Fruit fly (Drosophila melanogaster) whole organism, embryonic: Measurements from ENCODE around the gene alpha-Est8.
A peak's percentile ranks its signal among the peaks of the same experiment; 100 is the strongest.

Experiments
- Atf3 ChIP-seq: fragments of 200-800 bp; sonication (Bioruptor generic); optimal IDR thresholded peaks from 3 replicates; lab custom pipeline; 2016; ENCODE audit warnings: missing biosample characterization, missing genetic modification characterization
- B-H2 ChIP-seq: fragments of 200-800 bp; sonication (Bioruptor generic); optimal IDR thresholded peaks from 2 replicates; lab custom pipeline; 2018; ENCODE audit warnings: missing biosample characterization, mild to moderate bottlenecking, missing genetic modification characterization
- CG11093 ChIP-seq: fragments of 200-800 bp; sonication (Bioruptor generic); IDR thresholded peaks from 3 replicates; pipeline ENCODE4 v1.3.6; 2022; ENCODE audit warnings: missing biosample characterization, missing genetic modification characterization
- CG11456 ChIP-seq: fragments of 200-800 bp; sonication (Bioruptor generic); IDR thresholded peaks from 3 replicates; pipeline ENCODE4 v1.3.6; 2022; ENCODE audit warnings: missing biosample characterization, missing genetic modification characterization
- CG12391 ChIP-seq: fragments of 200-800 bp; sonication (Bioruptor generic); optimal IDR thresholded peaks from 3 replicates; lab custom pipeline; 2018; ENCODE audit warnings: missing biosample characterization, mild to moderate bottlenecking, missing genetic modification characterization, moderate library complexity
- CG13287 ChIP-seq: fragments of 200-800 bp; sonication (Bioruptor generic); IDR thresholded peaks from 2 replicates; pipeline ENCODE4 v1.3.6; 2022; ENCODE audit warnings: missing biosample characterization, missing genetic modification characterization; ENCODE audit not compliant: partially characterized antibody
- CG13894 ChIP-seq: fragments of 200-800 bp; sonication (Bioruptor generic); optimal IDR thresholded peaks from 3 replicates; lab custom pipeline; 2018; ENCODE audit warnings: missing biosample characterization, mild to moderate bottlenecking, missing genetic modification characterization, moderate library complexity
- CG14710 ChIP-seq: fragments of 200-800 bp; sonication (Bioruptor generic); optimal IDR thresholded peaks from 3 replicates; lab custom pipeline; 2019; ENCODE audit warnings: missing biosample characterization, mild to moderate bottlenecking, missing genetic modification characterization, moderate library complexity
- CG2678 ChIP-seq: fragments of 200-800 bp; sonication (Bioruptor generic); optimal IDR thresholded peaks from 3 replicates; lab custom pipeline; 2019; ENCODE audit warnings: missing biosample characterization, mild to moderate bottlenecking, missing genetic modification characterization, moderate library complexity
- CG2889 ChIP-seq: fragments of 200-800 bp; sonication (Bioruptor generic); IDR thresholded peaks from 3 replicates; pipeline ENCODE4 v1.3.6; 2022; ENCODE audit warnings: missing biosample characterization, missing genetic modification characterization
- CG32532 ChIP-seq: fragments of 200-800 bp; sonication (Bioruptor generic); IDR thresholded peaks from 2 replicates; pipeline ENCODE4 v1.3.6; 2022; ENCODE audit warnings: missing biosample characterization, missing genetic modification characterization
- CG3995 ChIP-seq: fragments of 200-800 bp; sonication (Bioruptor generic); optimal IDR thresholded peaks from 3 replicates; lab custom pipeline; 2016; ENCODE audit warnings: missing biosample characterization, missing genetic modification characterization
- CG7372 ChIP-seq: fragments of 200-800 bp; sonication (Bioruptor generic); IDR thresholded peaks from 2 replicates; pipeline ENCODE4 v1.3.6; 2022; ENCODE audit warnings: missing biosample characterization, missing genetic modification characterization
- CG7839 ChIP-seq: fragments of 200-800 bp; sonication (Bioruptor generic); optimal IDR thresholded peaks from 3 replicates; lab custom pipeline; 2018; ENCODE audit warnings: missing biosample characterization, mild to moderate bottlenecking, missing genetic modification characterization, moderate library complexity
- CG7963 ChIP-seq: fragments of 200-800 bp; sonication (Bioruptor generic); IDR thresholded peaks from 3 replicates; pipeline ENCODE4 v1.3.6; 2022; ENCODE audit warnings: missing biosample characterization, missing genetic modification characterization; ENCODE audit not compliant: partially characterized antibody
- CG7987 ChIP-seq: fragments of 200-800 bp; sonication (Bioruptor generic); optimal IDR thresholded peaks from 2 replicates; lab custom pipeline; 2018; ENCODE audit warnings: missing biosample characterization, mild to moderate bottlenecking, missing genetic modification characterization, moderate library complexity
- Dbx ChIP-seq: fragments of 200-800 bp; sonication (Bioruptor generic); IDR thresholded peaks from 3 replicates; pipeline ENCODE4 v1.3.6; 2022; ENCODE audit warnings: missing biosample characterization, missing genetic modification characterization
- Deaf1 ChIP-seq: fragments of 200-800 bp; optimal IDR thresholded peaks from 3 replicates; lab custom pipeline; 2019; ENCODE audit warnings: missing biosample characterization, mild to moderate bottlenecking, missing genetic modification characterization, moderate library complexity
- Fer3 ChIP-seq: fragments of 200-800 bp; sonication (Bioruptor generic); optimal IDR thresholded peaks from 2 replicates; lab custom pipeline; 2018; ENCODE audit warnings: missing biosample characterization, mild to moderate bottlenecking, missing genetic modification characterization, moderate library complexity
- H15 ChIP-seq: fragments of 200-800 bp; sonication (Bioruptor generic); IDR thresholded peaks from 3 replicates; pipeline ENCODE4 v1.3.6; 2022; ENCODE audit warnings: missing biosample characterization, missing genetic modification characterization
- Hand ChIP-seq: fragments of 200-800 bp; sonication (Bioruptor generic); optimal IDR thresholded peaks from 2 replicates; lab custom pipeline; 2017; ENCODE audit warnings: mild to moderate bottlenecking, missing biosample characterization, missing genetic modification reagents, missing genetic modification characterization
- Jarid2 ChIP-seq: fragments of 200-800 bp; sonication (Bioruptor generic); optimal IDR thresholded peaks from 3 replicates; lab custom pipeline; 2017; ENCODE audit warnings: mild to moderate bottlenecking, missing biosample characterization, missing genetic modification reagents, missing genetic modification characterization
- Med ChIP-seq: fragments of 200-800 bp; sonication (Bioruptor generic); peaks from one replicate; lab custom pipeline; 2016; ENCODE audit warnings: missing biosample characterization, missing genetic modification characterization, mild to moderate bottlenecking, inconsistent platforms, moderate library complexity
- Meics ChIP-seq: fragments of 200-800 bp; sonication (Bioruptor generic); optimal IDR thresholded peaks from 2 replicates; lab custom pipeline; 2017; ENCODE audit warnings: missing biosample characterization, mild to moderate bottlenecking, missing genetic modification characterization
- Neu2 ChIP-seq: fragments of 200-800 bp; sonication (Bioruptor generic); optimal IDR thresholded peaks from 3 replicates; lab custom pipeline; 2016; ENCODE audit warnings: missing biosample characterization, missing genetic modification characterization, borderline replicate concordance
- Oli ChIP-seq: fragments of 200-800 bp; sonication (Bioruptor generic); optimal IDR thresholded peaks from 2 replicates; lab custom pipeline; 2018; ENCODE audit warnings: missing biosample characterization, mild to moderate bottlenecking, missing genetic modification characterization, moderate library complexity
- Pdp1 ChIP-seq, 2 experiments: fragments of 200-800 bp; sonication (Bioruptor generic); optimal IDR thresholded peaks; 3 replicates each; lab custom pipeline; 2016; ENCODE audit warnings: missing biosample characterization in 2 of 2, missing genetic modification characterization in 2 of 2, mild to moderate bottlenecking in 1 of 2, moderate library complexity in 1 of 2
- Sin3A ChIP-seq: fragments of >200 bp; optimal IDR thresholded peaks from 2 replicates; lab custom pipeline; 2018
- YL-1 ChIP-seq: fragments of 200-800 bp; sonication (Bioruptor generic); optimal IDR thresholded peaks from 3 replicates; lab custom pipeline; 2017; ENCODE audit warnings: missing biosample characterization, mild to moderate bottlenecking, missing genetic modification characterization
- al ChIP-seq: fragments of 200-800 bp; sonication (Bioruptor generic); IDR thresholded peaks from 2 replicates; pipeline ENCODE4 v1.3.6; 2022; ENCODE audit warnings: missing biosample characterization, missing genetic modification characterization
- az2 ChIP-seq: fragments of 200-800 bp; sonication (Bioruptor generic); optimal IDR thresholded peaks from 3 replicates; lab custom pipeline; 2016; ENCODE audit warnings: missing biosample characterization, missing genetic modification characterization
- cg ChIP-seq: fragments of 200-800 bp; sonication (Bioruptor generic); optimal IDR thresholded peaks from 3 replicates; lab custom pipeline; 2019; ENCODE audit warnings: missing biosample characterization, mild to moderate bottlenecking, missing genetic modification characterization, moderate library complexity
- chinmo ChIP-seq: fragments of 200-800 bp; sonication (Bioruptor generic); IDR thresholded peaks from 4 replicates; pipeline ENCODE4 v1.3.6; 2022; ENCODE audit warnings: missing biosample characterization, missing genetic modification characterization; ENCODE audit not compliant: partially characterized antibody
- chm ChIP-seq: fragments of 200-800 bp; sonication (Bioruptor generic); IDR thresholded peaks from 2 replicates; pipeline ENCODE4 v1.3.6; 2022; ENCODE audit warnings: missing biosample characterization, missing genetic modification characterization
- exex ChIP-seq: fragments of 200-800 bp; sonication (Bioruptor generic); optimal IDR thresholded peaks from 4 replicates; lab custom pipeline; 2018; ENCODE audit warnings: missing biosample characterization, mild to moderate bottlenecking, missing genetic modification characterization, moderate library complexity
- fd102C ChIP-seq: fragments of 200-800 bp; sonication (Bioruptor generic); optimal IDR thresholded peaks from 2 replicates; lab custom pipeline; 2018; ENCODE audit warnings: missing biosample characterization, mild to moderate bottlenecking, missing genetic modification characterization, moderate library complexity
- ftz-f1 ChIP-seq: fragments of 200-800 bp; sonication (Bioruptor generic); optimal IDR thresholded peaks from 2 replicates; lab custom pipeline; 2016; ENCODE audit warnings: missing biosample characterization, missing genetic modification characterization
- gem ChIP-seq: fragments of 200-800 bp; sonication (Bioruptor generic); optimal IDR thresholded peaks from 2 replicates; lab custom pipeline; 2019; ENCODE audit warnings: missing biosample characterization, mild to moderate bottlenecking, missing genetic modification characterization, moderate library complexity
- grau ChIP-seq: fragments of 200-800 bp; optimal IDR thresholded peaks from 3 replicates; lab custom pipeline; 2019; ENCODE audit warnings: missing biosample characterization, mild to moderate bottlenecking, missing genetic modification characterization, moderate library complexity
- row ChIP-seq: fragments of 200-800 bp; sonication (Bioruptor generic); IDR thresholded peaks from 3 replicates; pipeline ENCODE4 v1.3.6; 2022; ENCODE audit warnings: missing biosample characterization, missing genetic modification characterization
- run ChIP-seq: fragments of 200-800 bp; sonication (Bioruptor generic); optimal IDR thresholded peaks from 3 replicates; lab custom pipeline; 2018; ENCODE audit warnings: missing biosample characterization, mild to moderate bottlenecking, missing genetic modification characterization
- sens ChIP-seq: fragments of 200-800 bp; sonication (Bioruptor generic); peaks from one replicate; lab custom pipeline; 2016; ENCODE audit warnings: missing biosample characterization, missing genetic modification characterization
- slp2 ChIP-seq: fragments of 200-800 bp; sonication (Bioruptor generic); optimal IDR thresholded peaks from 2 replicates; lab custom pipeline; 2016; ENCODE audit warnings: missing biosample characterization, missing genetic modification characterization
- sna ChIP-seq: fragments of 200-800 bp; sonication (Bioruptor generic); IDR thresholded peaks from 2 replicates; pipeline ENCODE4 v1.3.6; 2022; ENCODE audit warnings: missing biosample characterization, missing genetic modification characterization; ENCODE audit not compliant: partially characterized antibody
- tgo ChIP-seq: fragments of 200-800 bp; sonication (Bioruptor generic); IDR thresholded peaks from 3 replicates; pipeline ENCODE4 v1.3.6; 2022; ENCODE audit warnings: missing biosample characterization, missing genetic modification characterization
- ttk ChIP-seq: fragments of 200-800 bp; sonication (Bioruptor generic); IDR thresholded peaks from 2 replicates; pipeline ENCODE4 v2.1.2; 2022; ENCODE audit warnings: missing biosample characterization, missing genetic modification characterization
- unpg ChIP-seq: fragments of 200-800 bp; sonication (Bioruptor generic); optimal IDR thresholded peaks from 3 replicates; lab custom pipeline; 2018; ENCODE audit warnings: missing biosample characterization, mild to moderate bottlenecking, missing genetic modification characterization, moderate library complexity
- vfl ChIP-seq: fragments of 200-800 bp; sonication (Bioruptor generic); optimal IDR thresholded peaks from 2 replicates; lab custom pipeline; 2016; ENCODE audit warnings: missing biosample characterization, missing genetic modification characterization
- wor ChIP-seq: fragments of 200-800 bp; sonication (Bioruptor generic); IDR thresholded peaks from 2 replicates; pipeline ENCODE4 v1.3.6; 2022; ENCODE audit warnings: missing biosample characterization, missing genetic modification characterization
- z ChIP-seq: fragments of 200-800 bp; sonication (Bioruptor generic); IDR thresholded peaks from 3 replicates; pipeline ENCODE4 v1.3.6; 2022; ENCODE audit warnings: missing biosample characterization, missing genetic modification characterization

The alpha-Est8 gene

DNA sequence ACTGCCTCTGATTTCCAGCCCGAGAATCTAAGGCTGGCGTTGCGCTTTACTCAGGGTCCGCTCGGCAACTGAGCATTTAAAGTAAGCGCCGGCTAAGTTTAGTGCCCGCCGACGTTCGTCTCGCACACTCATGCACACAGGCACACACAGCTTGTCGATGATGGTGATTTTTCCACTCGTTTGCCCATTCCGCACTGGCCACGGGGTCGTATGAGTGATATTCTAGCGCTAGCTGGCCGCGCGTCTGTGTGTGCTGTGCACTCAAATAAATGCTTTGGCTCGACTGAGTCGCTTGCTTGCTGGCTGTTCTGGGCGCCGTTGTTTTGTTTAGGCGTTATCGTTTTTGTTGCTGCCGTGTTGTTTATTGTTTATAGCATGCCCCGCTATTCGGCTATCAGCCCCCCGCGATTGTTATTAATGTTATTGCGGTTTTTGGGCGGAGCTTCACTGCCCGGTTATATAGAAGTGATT, at the start of gene alpha-Est8 (continued):
- TF ChIP-seq YL-1 (GFP tag; lab: Kevin White, UChicago), result no peak
- TF ChIP-seq CG14710 (tag; lab: Kevin White, UChicago), result no peak
- TF ChIP-seq CG7372, result peak; percentile 70
- TF ChIP-seq Sin3A (lab: Kevin White, UChicago), result no peak
- peak; percentile 3 for TF ChIP-seq CG3995 (GFP tag; lab: Kevin White, UChicago)
- TF ChIP-seq CG7963 (GFP tag; lab: Robert Waterston, UW), result no peak
- TF ChIP-seq H15, result no peak
- TF ChIP-seq al (GFP tag; lab: Robert Waterston, UW), result no peak
- no peak for TF ChIP-seq CG2889
- peak; percentile 6 for TF ChIP-seq CG7839
- TF ChIP-seq fd102C, result no peak
- no peak for TF ChIP-seq CG11093
- TF ChIP-seq CG11456 (GFP tag; lab: Robert Waterston, UW), result 0 out of 3 replicates have a peak, but pooled peaks have one; percentile 63
- peak; percentile 13 for TF ChIP-seq ftz-f1 (GFP tag; lab: Kevin White, UChicago)
- no peak for TF ChIP-seq az2
- peak; percentile 20 for TF ChIP-seq gem (tag; lab: Kevin White, UChicago)
- TF ChIP-seq CG12391, result no peak
- TF ChIP-seq CG2678 (tag; lab: Kevin White, UChicago), result peak; percentile 51
- TF ChIP-seq vfl, result no peak
- TF ChIP-seq Jarid2, result peak; percentile 54
- TF ChIP-seq chinmo, result peak; percentile 91; the same call in 3 of the 4 replicates
- TF ChIP-seq chm (GFP tag; lab: Robert Waterston, UW), result no peak
- TF ChIP-seq run (tag; lab: Kevin White, UChicago), result peak; percentile 56
- no peak for TF ChIP-seq Hand (GFP tag; lab: Kevin White, UChicago)
- TF ChIP-seq exex, result peak; percentile 89
- TF ChIP-seq CG7987, result peak; percentile 7
- peak; percentile 58 for TF ChIP-seq B-H2 (GFP tag; lab: Kevin White, UChicago)
- TF ChIP-seq Neu2 (GFP tag; lab: Kevin White, UChicago), result no peak
- peak; percentile 3 for TF ChIP-seq Meics (GFP tag; lab: Kevin White, UChicago)
- no peak for TF ChIP-seq slp2 (GFP tag; lab: Kevin White, UChicago)
- 0 out of 3 replicates have a peak, but pooled peaks have one; percentile 30 for TF ChIP-seq Dbx
- no peak for TF ChIP-seq ttk (GFP tag; lab: Robert Waterston, UW)
- TF ChIP-seq sens, result peak; percentile 41
- no peak for TF ChIP-seq wor (GFP tag; lab: Robert Waterston, UW)
- TF ChIP-seq Atf3 (GFP tag; lab: Kevin White, UChicago), result no peak
- peak; percentile 61 for TF ChIP-seq cg (GFP tag; lab: Kevin White, UChicago)
- TF ChIP-seq z, result peak; percentile 97
- TF ChIP-seq Med, result peak; percentile 82
- TF ChIP-seq Fer3 (tag; lab: Kevin White, UChicago), result no peak
- TF ChIP-seq row (GFP tag; lab: Robert Waterston, UW), result no peak
- peak; percentile 75 for TF ChIP-seq Deaf1 (tag; lab: Kevin White, UChicago)
- TF ChIP-seq tgo, result no peak
- TF ChIP-seq sna (GFP tag; lab: Robert Waterston, UW), result 0 out of 2 replicates have a peak, but pooled peaks have one; percentile 22
- TF ChIP-seq unpg (GFP tag; lab: Kevin White, UChicago), result peak; percentile 29
- peak; percentile 66 for TF ChIP-seq CG13287
- no peak for TF ChIP-seq Oli (tag; lab: Kevin White, UChicago)
- TF ChIP-seq CG13894, result peak; percentile 62
- TF ChIP-seq grau (tag; lab: Kevin White, UChicago), result peak; percentile 22
- TF ChIP-seq CG32532, result peak; percentile 43; the same call in 1 of the 2 replicates
- TF ChIP-seq Pdp1 (GFP tag; optimal IDR thresholded peaks at IDR 0.05; lab: Kevin White, UChicago), result peak in 1 of 2 experiments; percentile 9
